Fruit fly (Drosophila melanogaster): Measurements from ENCODE around the gene CG6788.
"Not testable (repeated sequence)": the region's sequence is repeated elsewhere in the genome, so short reads cannot be mapped to it uniquely, and the experiment has no call there.

CG6788 gene

dm6 chrX:17899402-17899801, 11.4 kb downstream of the CG6788 start, which contains the start of gene Gss2:
Gene Gss2 (plus strand): TSS chrX:17899702.
- not testable (repeated sequence) for TF ChIP-seq tj (GFP tag; optimal IDR thresholded peaks at IDR 0.05); ovo (GFP tag; optimal IDR thresholded peaks at IDR 0.05); kay (GFP tag; ENCODE audit: borderline replicate concordance)

DNA sequence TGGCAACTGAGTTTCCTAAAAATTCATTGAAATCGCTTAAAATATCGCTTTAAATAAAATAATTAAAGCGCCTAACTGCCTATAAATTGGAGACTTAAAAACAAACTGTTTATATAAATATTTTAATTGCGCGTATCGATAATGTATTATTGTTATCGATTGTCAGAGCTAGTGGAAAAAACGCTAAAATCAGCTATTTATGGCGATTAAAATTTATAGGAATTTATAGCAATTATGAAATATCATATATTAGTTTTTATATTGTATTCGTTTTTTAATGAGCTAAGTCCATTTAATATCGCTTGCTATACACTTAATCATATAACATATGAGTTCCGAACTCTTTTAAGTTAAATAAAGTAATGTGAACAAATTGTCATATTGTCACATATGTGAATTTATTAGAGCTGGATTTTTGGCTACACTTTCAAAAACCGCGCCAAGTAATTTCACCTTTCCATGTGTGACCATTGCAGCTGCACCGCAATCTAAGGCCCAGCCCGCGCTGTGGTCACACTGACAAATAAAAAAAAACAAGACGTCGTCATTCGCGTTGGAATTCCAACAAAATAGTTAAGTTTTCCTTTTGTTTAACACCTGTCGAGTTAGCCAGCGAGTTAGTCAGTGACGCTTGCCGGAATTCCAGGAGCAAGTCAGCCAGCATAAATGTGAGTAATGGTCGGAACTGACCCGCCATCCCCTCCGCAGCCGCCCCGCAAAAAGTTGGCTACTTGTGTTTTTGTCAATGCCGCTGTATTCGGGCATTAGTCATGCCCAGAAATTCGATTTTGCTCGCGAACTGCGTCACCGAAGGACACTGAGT, 19.4 kb downstream of the CG6788 start, which contains the start of the genes CG7772 and Vps4:
Gene CG7772 (minus strand): TSS at position 78 of the 823 bp plus-strand sequence.
Gene Vps4 (plus strand): TSS at position 509 of the 823 bp plus-strand sequence.
- TF ChIP-seq kay (GFP tag; ENCODE audit: borderline replicate concordance) = peak; percentile 65
- no peak for TF ChIP-seq Crg-1 (GFP tag; optimal IDR thresholded peaks at IDR 0.05)
- TF ChIP-seq cic (GFP tag; optimal IDR thresholded peaks at IDR 0.05) = no peak
- no peak for TF ChIP-seq pad (GFP tag; optimal IDR thresholded peaks at IDR 0.05)
- TF ChIP-seq toe (GFP tag; optimal IDR thresholded peaks at IDR 0.05) = no peak
- TF ChIP-seq tj (GFP tag; optimal IDR thresholded peaks at IDR 0.05) = peak; percentile 72
- no peak for TF ChIP-seq CG11617 (GFP tag; optimal IDR thresholded peaks at IDR 0.05)
- peak; percentile 11 for TF ChIP-seq bab1 (GFP tag; optimal IDR thresholded peaks at IDR 0.05)
- TF ChIP-seq CG5204 (GFP tag; optimal IDR thresholded peaks at IDR 0.05) = no peak
- TF ChIP-seq CG7045 (GFP tag; optimal IDR thresholded peaks at IDR 0.05) = no peak
- TF ChIP-seq CG33017 (tag; optimal IDR thresholded peaks at IDR 0.05) = no peak
- TF ChIP-seq Mnt (GFP tag; optimal IDR thresholded peaks at IDR 0.05) = peak; percentile 24
- no peak for TF ChIP-seq CG12768 (GFP tag; optimal IDR thresholded peaks at IDR 0.05)
- TF ChIP-seq cnc (optimal IDR thresholded peaks at IDR 0.05) = no peak
- TF ChIP-seq Hr96 (GFP tag; optimal IDR thresholded peaks at IDR 0.05) = no peak
- no peak for TF ChIP-seq ovo (GFP tag; optimal IDR thresholded peaks at IDR 0.05)
- no peak for TF ChIP-seq CG1620 (GFP tag; optimal IDR thresholded peaks at IDR 0.05)
- no peak for TF ChIP-seq CG14711 (tag; optimal IDR thresholded peaks at IDR 0.05)

DNA sequence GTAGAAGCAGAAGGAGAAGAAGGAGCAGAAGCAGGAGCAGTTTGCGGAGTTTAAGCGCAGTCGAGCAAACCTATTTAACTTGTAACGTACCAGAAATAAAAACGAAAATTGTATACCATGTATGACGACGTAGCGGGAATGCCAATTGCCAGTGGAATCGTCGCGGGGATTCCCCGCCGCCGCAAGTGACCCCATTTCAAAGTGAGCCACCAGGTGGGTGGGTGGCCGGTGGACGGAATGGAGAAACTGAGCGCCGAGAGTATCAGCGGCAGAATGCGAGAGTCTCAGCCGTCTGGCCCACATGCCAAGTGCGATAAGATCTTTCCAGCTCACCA, 22.6 kb downstream of the CG6788 start:
- no peak for TF ChIP-seq Mnt (GFP tag; optimal IDR thresholded peaks at IDR 0.05)

- no peak for TF ChIP-seq CG14711 (tag; optimal IDR thresholded peaks at IDR 0.05)
- TF ChIP-seq CG7101 (tag; optimal IDR thresholded peaks at IDR 0.05) = peak; percentile 69
- peak; percentile 30 for TF ChIP-seq kay (GFP tag; ENCODE audit: borderline replicate concordance)
- TF ChIP-seq CG5204 (GFP tag; optimal IDR thresholded peaks at IDR 0.05) = peak; percentile 36
- no peak for TF ChIP-seq pad (GFP tag; optimal IDR thresholded peaks at IDR 0.05)
- peak; percentile 32 for TF ChIP-seq CG33017 (tag; optimal IDR thresholded peaks at IDR 0.05)
- TF ChIP-seq Mnt (GFP tag; optimal IDR thresholded peaks at IDR 0.05) = no peak
- TF ChIP-seq bab1 (GFP tag; optimal IDR thresholded peaks at IDR 0.05) = peak; percentile 61
- TF ChIP-seq toe (GFP tag; optimal IDR thresholded peaks at IDR 0.05) = peak; percentile 18
- TF ChIP-seq Crg-1 (GFP tag; optimal IDR thresholded peaks at IDR 0.05) = no peak
- no peak for TF ChIP-seq cnc (optimal IDR thresholded peaks at IDR 0.05)
- TF ChIP-seq CG11617 (GFP tag; optimal IDR thresholded peaks at IDR 0.05) = peak; percentile 70
- no peak for TF ChIP-seq Hr96 (GFP tag; optimal IDR thresholded peaks at IDR 0.05)
- no peak for TF ChIP-seq CG12768 (GFP tag; optimal IDR thresholded peaks at IDR 0.05)
- no peak for TF ChIP-seq cic (GFP tag; optimal IDR thresholded peaks at IDR 0.05)
- peak; percentile 15 for TF ChIP-seq CG7045 (GFP tag; optimal IDR thresholded peaks at IDR 0.05)
- no peak for TF ChIP-seq Clk (GFP tag; optimal IDR thresholded peaks at IDR 0.05)
- TF ChIP-seq CG1620 (GFP tag; optimal IDR thresholded peaks at IDR 0.05) = no peak
- TF ChIP-seq tj (GFP tag; optimal IDR thresholded peaks at IDR 0.05) = peak; percentile 37
- TF ChIP-seq ovo (GFP tag; optimal IDR thresholded peaks at IDR 0.05) = peak; percentile 59
These were observed 23.1 kb downstream of the CG6788 start, which contains the start of gene CG6847 for dm6 chrX:17910941-17911703. Gene CG6847 (plus strand): TSS chrX:17911462.

dm6 chrX:17912514-17912913, 24.5 kb downstream of the CG6788 start:
- TF ChIP-seq cic (GFP tag; optimal IDR thresholded peaks at IDR 0.05) (no peak), CG14711 (tag; optimal IDR thresholded peaks at IDR 0.05) (no peak), CG7045 (GFP tag; optimal IDR thresholded peaks at IDR 0.05) (no peak)

DNA sequence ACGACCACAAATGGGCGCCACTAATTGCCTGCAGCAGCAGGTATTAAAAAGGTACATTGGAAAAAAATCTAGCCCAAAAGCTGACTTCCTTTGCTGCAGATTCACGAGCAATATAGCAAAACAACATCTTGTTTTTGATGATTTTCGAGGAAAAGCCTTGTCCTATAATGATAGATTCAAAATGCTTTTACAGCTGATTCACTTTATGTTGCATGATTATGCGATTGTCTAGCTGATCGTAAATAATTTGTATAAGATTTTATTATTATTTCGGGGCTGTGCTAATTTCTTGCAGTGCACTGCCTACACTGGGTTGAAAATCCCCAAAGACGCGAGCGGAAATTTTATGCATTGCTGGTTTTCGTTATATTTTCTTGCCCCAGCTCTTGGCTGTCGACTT, 26.5 kb downstream of the CG6788 start:
- no peak for TF ChIP-seq pad (GFP tag; optimal IDR thresholded peaks at IDR 0.05)
- TF ChIP-seq CG5204 (GFP tag; optimal IDR thresholded peaks at IDR 0.05) = no peak
- TF ChIP-seq CG33017 (tag; optimal IDR thresholded peaks at IDR 0.05) = no peak
- no peak for TF ChIP-seq CG14711 (tag; optimal IDR thresholded peaks at IDR 0.05)
- no peak for TF ChIP-seq CG7101 (tag; optimal IDR thresholded peaks at IDR 0.05)
- TF ChIP-seq cic (GFP tag; optimal IDR thresholded peaks at IDR 0.05) = no peak
- TF ChIP-seq toe (GFP tag; optimal IDR thresholded peaks at IDR 0.05) = no peak
- TF ChIP-seq bab1 (GFP tag; optimal IDR thresholded peaks at IDR 0.05) = no peak
- no peak for TF ChIP-seq tj (GFP tag; optimal IDR thresholded peaks at IDR 0.05)
- TF ChIP-seq CG12768 (GFP tag; optimal IDR thresholded peaks at IDR 0.05) = no peak
- no peak for TF ChIP-seq CG1620 (GFP tag; optimal IDR thresholded peaks at IDR 0.05)
- TF ChIP-seq Crg-1 (GFP tag; optimal IDR thresholded peaks at IDR 0.05) = no peak
- no peak for TF ChIP-seq CG7045 (GFP tag; optimal IDR thresholded peaks at IDR 0.05)
- no peak for TF ChIP-seq Mnt (GFP tag; optimal IDR thresholded peaks at IDR 0.05)
- TF ChIP-seq ovo (GFP tag; optimal IDR thresholded peaks at IDR 0.05) = no peak
- no peak for TF ChIP-seq cnc (optimal IDR thresholded peaks at IDR 0.05)
- no peak for TF ChIP-seq CG11617 (GFP tag; optimal IDR thresholded peaks at IDR 0.05)
- no peak for TF ChIP-seq kay (GFP tag; ENCODE audit: borderline replicate concordance)

All from whole organism, adult.